Worm (Caenorhabditis elegans) whole organism, young adult: ENCODE measurements around the gene F57A10.4.

Experiments used
- C17E4.6 ChIP-seq: fragments of 200-800 bp; sonication (Bioruptor generic); IDR thresholded peaks from 2 replicates; pipeline ENCODE4 v1.3.6; 2022; ENCODE audit warnings: missing genetic modification reagents, missing genetic modification characterization, missing compliant biosample characterization
- D2030.7 ChIP-seq: fragments of 200-800 bp; sonication (Bioruptor generic); IDR thresholded peaks from 2 replicates; pipeline ENCODE4 v1.3.6; 2022; ENCODE audit warnings: missing genetic modification reagents, missing genetic modification characterization, missing compliant biosample characterization
- F22D6.2 ChIP-seq: sonication (generic microtip); optimal IDR thresholded peaks from 2 replicates; lab custom pipeline; 2016; ENCODE audit warnings: mild to moderate bottlenecking, missing genetic modification characterization, missing compliant biosample characterization
- F23B12.7 ChIP-seq: sonication (generic microtip); optimal IDR thresholded peaks from 2 replicates; lab custom pipeline; 2017; ENCODE audit warnings: missing genetic modification characterization, mild to moderate bottlenecking, missing compliant biosample characterization, antibody characterized with exemption, moderate library complexity; ENCODE audit not compliant: insufficient read depth
- F37B4.10 ChIP-seq: fragments of 200-800 bp; sonication (Bioruptor generic); IDR thresholded peaks from 2 replicates; pipeline ENCODE4 v1.3.6; 2022; ENCODE audit warnings: missing genetic modification characterization, missing compliant biosample characterization
- F39B2.1 ChIP-seq: fragments of 200-800 bp; sonication (Bioruptor generic); IDR thresholded peaks from 2 replicates; pipeline ENCODE4 v1.3.6; 2022; ENCODE audit warnings: missing genetic modification reagents, missing genetic modification characterization, missing compliant biosample characterization
- F49E8.2 ChIP-seq: sonication (generic microtip); optimal IDR thresholded peaks from 3 replicates; lab custom pipeline; 2017; ENCODE audit warnings: missing genetic modification characterization, mild to moderate bottlenecking, missing compliant biosample characterization, antibody characterized with exemption, moderate library complexity; ENCODE audit not compliant: insufficient read depth
- K11D2.4 ChIP-seq: fragments of 200-800 bp; sonication (Bioruptor generic); IDR thresholded peaks from 2 replicates; pipeline ENCODE4 v1.3.6; 2022; ENCODE audit warnings: missing genetic modification reagents, missing genetic modification characterization, missing compliant biosample characterization
- Y79H2A.3 ChIP-seq: fragments of 200-800 bp; sonication (Bioruptor generic); conservative IDR thresholded peaks from 2 replicates; pipeline ENCODE4 v1.3.6; 2022; ENCODE audit warnings: missing genetic modification reagents, missing genetic modification characterization, missing compliant biosample characterization
- aptf-2 ChIP-seq: fragments of 200-800 bp; sonication (Bioruptor generic); conservative IDR thresholded peaks from 2 replicates; pipeline ENCODE4 v1.3.6; 2022; ENCODE audit warnings: missing genetic modification reagents, missing genetic modification characterization, missing compliant biosample characterization
- aptf-3 ChIP-seq: fragments of 200-800 bp; sonication (Bioruptor generic); IDR thresholded peaks from 2 replicates; pipeline ENCODE4 v1.3.6; 2022; ENCODE audit warnings: missing genetic modification characterization, missing compliant biosample characterization
- attf-5 ChIP-seq: fragments of 200-800 bp; sonication (Bioruptor generic); optimal IDR thresholded peaks from 2 replicates; lab custom pipeline; 2018; ENCODE audit warnings: mild to moderate bottlenecking, missing genetic modification characterization, missing compliant biosample characterization
- bed-1 ChIP-seq: fragments of 200-800 bp; sonication (Bioruptor generic); IDR thresholded peaks from 2 replicates; pipeline ENCODE4 v1.3.6; 2022; ENCODE audit warnings: missing genetic modification reagents, missing genetic modification characterization, missing compliant biosample characterization
- cebp-1 ChIP-seq, 2 experiments: fragments of 200-800 bp in 1 of 2; sonication (Bioruptor generic) in 1 of 2; sonication (generic microtip) in 1 of 2; IDR thresholded peaks in 1 of 2; optimal IDR thresholded peaks in 1 of 2; 2 replicates each; pipeline versions ENCODE4 v1.3.6 to Lab custom; 2017 to 2022; ENCODE audit warnings: missing compliant biosample characterization in 2 of 2, missing genetic modification characterization in 2 of 2, mild to moderate bottlenecking in 1 of 2, missing genetic modification reagents in 1 of 2, moderate library complexity in 1 of 2
- ceh-100 ChIP-seq: fragments of 200-800 bp; sonication (Bioruptor generic); IDR thresholded peaks from 2 replicates; pipeline ENCODE4 v1.3.6; 2022; ENCODE audit warnings: missing genetic modification reagents, missing genetic modification characterization, missing compliant biosample characterization
- ceh-58 ChIP-seq: fragments of 200-800 bp; sonication (Bioruptor generic); IDR thresholded peaks from 2 replicates; pipeline ENCODE4 v1.3.6; 2022; ENCODE audit warnings: missing genetic modification characterization, missing compliant biosample characterization
- chd-7 ChIP-seq: sonication (generic microtip); optimal IDR thresholded peaks from 2 replicates; lab custom pipeline; 2016; ENCODE audit warnings: mild to moderate bottlenecking, missing genetic modification characterization, moderate library complexity, missing compliant biosample characterization
- dpff-1 ChIP-seq: sonication (generic microtip); optimal IDR thresholded peaks from 2 replicates; lab custom pipeline; 2017; ENCODE audit warnings: mild to moderate bottlenecking, missing genetic modification characterization, missing compliant biosample characterization
- egl-18 ChIP-seq: fragments of 200-800 bp; sonication (Bioruptor generic); IDR thresholded peaks from 2 replicates; pipeline ENCODE4 v1.3.6; 2022; ENCODE audit warnings: missing genetic modification reagents, missing genetic modification characterization, missing compliant biosample characterization
- egl-44 ChIP-seq: fragments of 200-800 bp; sonication (Bioruptor generic); IDR thresholded peaks from 2 replicates; pipeline ENCODE4 v1.3.6; 2022; ENCODE audit warnings: missing genetic modification reagents, missing genetic modification characterization, missing compliant biosample characterization
- fkh-3 ChIP-seq: sonication (generic microtip); optimal IDR thresholded peaks from 2 replicates; lab custom pipeline; 2016; ENCODE audit warnings: mild to moderate bottlenecking, missing genetic modification characterization, missing compliant biosample characterization
- hlh-12 ChIP-seq: sonication (generic microtip); optimal IDR thresholded peaks from 2 replicates; lab custom pipeline; 2016; ENCODE audit warnings: missing genetic modification characterization, missing compliant biosample characterization
- hlh-26 ChIP-seq: fragments of 200-800 bp; sonication (Bioruptor generic); conservative IDR thresholded peaks from 2 replicates; pipeline ENCODE4 v1.3.6; 2022; ENCODE audit warnings: missing genetic modification reagents, missing genetic modification characterization, missing compliant biosample characterization
- hmg-1.2 ChIP-seq: fragments of 200-800 bp; sonication (Bioruptor generic); IDR thresholded peaks from 2 replicates; pipeline ENCODE4 v1.3.6; 2022; ENCODE audit warnings: missing genetic modification reagents, missing genetic modification characterization, missing compliant biosample characterization
- hmg-20 ChIP-seq: fragments of 200-800 bp; sonication (Bioruptor generic); IDR thresholded peaks from 2 replicates; pipeline ENCODE4 v1.3.6; 2022; ENCODE audit warnings: missing genetic modification reagents, missing genetic modification characterization, missing compliant biosample characterization
- let-526 ChIP-seq: fragments of 200-800 bp; sonication (Bioruptor generic); IDR thresholded peaks from 2 replicates; pipeline ENCODE4 v1.3.6; 2022; ENCODE audit warnings: missing genetic modification reagents, missing genetic modification characterization, missing compliant biosample characterization
- lin-26 ChIP-seq: fragments of 200-800 bp; sonication (Bioruptor generic); IDR thresholded peaks from 2 replicates; pipeline ENCODE4 v1.3.6; 2022; ENCODE audit warnings: missing genetic modification reagents, missing genetic modification characterization, missing compliant biosample characterization
- lin-40 ChIP-seq: sonication (generic microtip); optimal IDR thresholded peaks from 2 replicates; lab custom pipeline; 2016; ENCODE audit warnings: missing genetic modification characterization, mild to moderate bottlenecking, missing compliant biosample characterization, missing genotype, missing genetic modification reagents
- lir-1 ChIP-seq: fragments of 200-800 bp; sonication (Bioruptor generic); conservative IDR thresholded peaks from 2 replicates; pipeline ENCODE4 v1.3.6; 2022; ENCODE audit warnings: missing genetic modification reagents, missing genetic modification characterization, missing compliant biosample characterization
- lsy-27 ChIP-seq: sonication (generic microtip); optimal IDR thresholded peaks from 2 replicates; lab custom pipeline; 2017; ENCODE audit warnings: missing genetic modification characterization, mild to moderate bottlenecking, missing compliant biosample characterization, antibody characterized with exemption, missing genotype, borderline replicate concordance; ENCODE audit not compliant: insufficient read depth
- mel-28 ChIP-seq: sonication (generic microtip); optimal IDR thresholded peaks from 2 replicates; lab custom pipeline; 2016; ENCODE audit warnings: borderline replicate concordance, mild to moderate bottlenecking, missing genetic modification characterization, missing compliant biosample characterization
- nfya-1 ChIP-seq: sonication (generic microtip); optimal IDR thresholded peaks from 2 replicates; lab custom pipeline; 2017; ENCODE audit warnings: antibody characterized with exemption, missing compliant biosample characterization, missing genetic modification characterization, borderline replicate concordance; ENCODE audit not compliant: insufficient read depth
- nfyb-1 ChIP-seq: fragments of 200-800 bp; sonication (Bioruptor generic); IDR thresholded peaks from 2 replicates; pipeline ENCODE4 v1.3.6; 2022; ENCODE audit warnings: missing genetic modification reagents, missing genetic modification characterization, missing compliant biosample characterization
- nhr-27 ChIP-seq: fragments of 200-800 bp; sonication (Bioruptor generic); optimal IDR thresholded peaks from 2 replicates; lab custom pipeline; 2018; ENCODE audit warnings: mild to moderate bottlenecking, missing genetic modification characterization, moderate library complexity, missing compliant biosample characterization
- pha-4 ChIP-seq: fragments of 150-350 bp; sonication (generic microtip); optimal IDR thresholded peaks from 2 replicates; lab custom pipeline; 2014; ENCODE audit warnings: missing biosample characterization, missing genetic modification reagents, missing genetic modification characterization
- rec-8 ChIP-seq, 2 experiments: sonication (generic microtip); optimal IDR thresholded peaks; 2 replicates each; lab custom pipeline; 2016; ENCODE audit warnings: mild to moderate bottlenecking in 2 of 2, missing genetic modification characterization in 2 of 2, missing genetic modification reagents in 2 of 2, missing genotype in 2 of 2, missing biosample characterization in 1 of 2, missing compliant biosample characterization in 1 of 2, moderate library complexity in 1 of 2
- repo-1 ChIP-seq: sonication (generic microtip); optimal IDR thresholded peaks from 2 replicates; lab custom pipeline; 2017; ENCODE audit warnings: mild to moderate bottlenecking, missing genetic modification characterization, missing compliant biosample characterization
- sea-2 ChIP-seq: fragments of 200-800 bp; sonication (Bioruptor generic); IDR thresholded peaks from 2 replicates; pipeline ENCODE4 v1.3.6; 2022; ENCODE audit warnings: missing genetic modification characterization, missing compliant biosample characterization
- somi-1 ChIP-seq: fragments of 200-800 bp; sonication (Bioruptor generic); optimal IDR thresholded peaks from 2 replicates; lab custom pipeline; 2018; ENCODE audit warnings: mild to moderate bottlenecking, missing genetic modification characterization, missing compliant biosample characterization
- unc-62 ChIP-seq: fragments of 150-350 bp; optimal IDR thresholded peaks from 2 replicates; lab custom pipeline; 2014; ENCODE audit warnings: missing biosample characterization, missing genetic modification reagents, missing genetic modification characterization
- ztf-22 ChIP-seq: fragments of 200-800 bp; sonication (Bioruptor generic); optimal IDR thresholded peaks from 2 replicates; lab custom pipeline; 2018; ENCODE audit warnings: mild to moderate bottlenecking, missing genetic modification characterization, moderate library complexity, missing compliant biosample characterization
- ztf-26 ChIP-seq: sonication (generic microtip); optimal IDR thresholded peaks from 2 replicates; lab custom pipeline; 2017; ENCODE audit warnings: missing genetic modification characterization, missing compliant biosample characterization
- ztf-3 ChIP-seq: fragments of 200-800 bp; sonication (Bioruptor generic); optimal IDR thresholded peaks from 2 replicates; lab custom pipeline; 2018; ENCODE audit warnings: mild to moderate bottlenecking, missing genetic modification characterization, missing compliant biosample characterization

Gene F57A10.4

ce11 chrV:15792409-15792808 lies 23.2 kb downstream of the F57A10.4 start, which contains the start of gene T26E4.4:
Gene T26E4.4 (minus strand): TSS chrV:15792509.
- TF ChIP-seq hlh-26 = no peak
- TF ChIP-seq pha-4 (tag; lab: Kevin White, UChicago) = no peak
- no peak for TF ChIP-seq fkh-3 (tag; lab: Kevin White, UChicago)
- no peak for TF ChIP-seq ztf-26 (tag; lab: Kevin White, UChicago)
- TF ChIP-seq sea-2 (GFP tag; lab: Robert Waterston, UW) = no peak
- no peak for TF ChIP-seq hlh-12 (tag; lab: Kevin White, UChicago)
- no peak for TF ChIP-seq lsy-27
- TF ChIP-seq repo-1 = no peak
- no peak for TF ChIP-seq F37B4.10
- TF ChIP-seq F23B12.7 (tag; lab: Kevin White, UChicago) = no peak
- TF ChIP-seq, all 124 proteins: peak for 0

ce11 chrV:15793270-15793669 lies 24.0 kb downstream of the F57A10.4 start, which contains the start of gene T26E4.7:
Gene T26E4.7 (plus strand): TSS chrV:15793570.
- TF ChIP-seq F39B2.1 (GFP tag; lab: Robert Waterston, UW) = no peak
- no peak for TF ChIP-seq cebp-1 (GFP tag; IDR thresholded peaks at IDR 0.05; lab: Robert Waterston, UW)
- TF ChIP-seq cebp-1 (tag; optimal IDR thresholded peaks at IDR 0.05; lab: Kevin White, UChicago) = no peak
- no peak for TF ChIP-seq ceh-100 (GFP tag; lab: Robert Waterston, UW)
- no peak for TF ChIP-seq K11D2.4 (GFP tag; lab: Robert Waterston, UW)
- no peak for TF ChIP-seq egl-18 (GFP tag; lab: Robert Waterston, UW)
- TF ChIP-seq hmg-1.2 (GFP tag; lab: Robert Waterston, UW) = no peak
- no peak for TF ChIP-seq ztf-22 (GFP tag; lab: Kevin White, UChicago)

- no peak for TF ChIP-seq rec-8 (tag; optimal IDR thresholded peaks at IDR 0.05; lab: Kevin White, UChicago)
- no peak for TF ChIP-seq Y79H2A.3 (GFP tag; lab: Robert Waterston, UW)
- no peak for TF ChIP-seq bed-1 (GFP tag; lab: Robert Waterston, UW)
- TF ChIP-seq ceh-58 (GFP tag; lab: Robert Waterston, UW) = no peak
- TF ChIP-seq mel-28 = no peak
- TF ChIP-seq aptf-2 (GFP tag; lab: Robert Waterston, UW) = no peak
- no peak for TF ChIP-seq dpff-1 (tag; lab: Kevin White, UChicago)
- no peak for TF ChIP-seq egl-44
- TF ChIP-seq C17E4.6 = no peak
- TF ChIP-seq chd-7 = no peak
- no peak for TF ChIP-seq nhr-27 (tag; lab: Kevin White, UChicago)
- no peak for TF ChIP-seq lin-40 (tag; lab: Kevin White, UChicago)
- TF ChIP-seq somi-1 = no peak
- no peak for TF ChIP-seq let-526 (GFP tag; lab: Robert Waterston, UW)
- no peak for TF ChIP-seq ztf-3 (GFP tag; lab: Kevin White, UChicago)
- TF ChIP-seq aptf-3 (GFP tag; lab: Robert Waterston, UW) = no peak
- no peak for TF ChIP-seq F49E8.2 (tag; lab: Kevin White, UChicago)
Measured at ce11 chrV:15796087-15796486, 26.8 kb downstream of the F57A10.4 start, which contains the start of gene nhr-223. Gene nhr-223 (plus strand): TSS chrV:15796387.

- TF ChIP-seq pha-4 (tag; lab: Kevin White, UChicago) (no peak), Y79H2A.3 (GFP tag; lab: Robert Waterston, UW) (no peak), ztf-26 (tag; lab: Kevin White, UChicago) (no peak), nhr-27 (tag; lab: Kevin White, UChicago) (no peak), cebp-1 (GFP tag; IDR thresholded peaks at IDR 0.05; lab: Robert Waterston, UW) (no peak), cebp-1 (tag; optimal IDR thresholded peaks at IDR 0.05; lab: Kevin White, UChicago) (no peak), lin-26 (no peak), F22D6.2 (tag; lab: Kevin White, UChicago) (no peak), rec-8 (tag; optimal IDR thresholded peaks at IDR 0.05; lab: Kevin White, UChicago) (no peak), nfya-1 (tag; lab: Kevin White, UChicago) (no peak), attf-5 (GFP tag; lab: Kevin White, UChicago) (no peak), F39B2.1 (GFP tag; lab: Robert Waterston, UW) (no peak), hmg-20 (GFP tag; lab: Robert Waterston, UW) (no peak), lir-1 (GFP tag; lab: Robert Waterston, UW) (no peak), unc-62 (GFP tag; lab: Kevin White, UChicago) (no peak), D2030.7 (GFP tag; lab: Robert Waterston, UW) (no peak), nfyb-1 (GFP tag; lab: Robert Waterston, UW) (no peak), ceh-100 (GFP tag; lab: Robert Waterston, UW) (no peak)
Measured at ce11 chrV:15798108-15798507, 28.9 kb downstream of the F57A10.4 start, which contains the start of gene T26E4.10. Gene T26E4.10 (minus strand): TSS chrV:15798208.
